Worm (Caenorhabditis elegans) whole organism, young adult: ENCODE measurements around the gene mdt-27.

Experiments
- B0019.2 ChIP-seq: fragments of 200-800 bp; sonication (Bioruptor generic); conservative IDR thresholded peaks from 2 replicates; pipeline ENCODE4 v1.3.6; 2022; ENCODE audit warnings: missing genetic modification reagents, missing genetic modification characterization, missing compliant biosample characterization
- B0336.3 ChIP-seq: fragments of 200-800 bp; sonication (Bioruptor generic); IDR thresholded peaks from 2 replicates; pipeline ENCODE4 v1.3.6; 2022; ENCODE audit warnings: missing genetic modification characterization, missing compliant biosample characterization
- D2030.7 ChIP-seq: fragments of 200-800 bp; sonication (Bioruptor generic); IDR thresholded peaks from 2 replicates; pipeline ENCODE4 v1.3.6; 2022; ENCODE audit warnings: missing genetic modification reagents, missing genetic modification characterization, missing compliant biosample characterization
- F37B4.10 ChIP-seq: fragments of 200-800 bp; sonication (Bioruptor generic); IDR thresholded peaks from 2 replicates; pipeline ENCODE4 v1.3.6; 2022; ENCODE audit warnings: missing genetic modification characterization, missing compliant biosample characterization
- F52B5.7 ChIP-seq: sonication (generic microtip); optimal IDR thresholded peaks from 2 replicates; lab custom pipeline; 2016; ENCODE audit warnings: mild to moderate bottlenecking, missing genetic modification characterization, missing compliant biosample characterization
- F55B11.4 ChIP-seq: sonication (generic microtip); optimal IDR thresholded peaks from 2 replicates; lab custom pipeline; 2016; ENCODE audit warnings: missing compliant biosample characterization, missing genetic modification characterization, borderline replicate concordance; ENCODE audit not compliant: insufficient read depth
- F57A8.1 ChIP-seq: fragments of 200-800 bp; sonication (Bioruptor generic); optimal IDR thresholded peaks from 2 replicates; lab custom pipeline; 2018; ENCODE audit warnings: mild to moderate bottlenecking, missing genetic modification characterization, moderate library complexity, missing compliant biosample characterization
- K11D2.4 ChIP-seq: fragments of 200-800 bp; sonication (Bioruptor generic); IDR thresholded peaks from 2 replicates; pipeline ENCODE4 v1.3.6; 2022; ENCODE audit warnings: missing genetic modification reagents, missing genetic modification characterization, missing compliant biosample characterization
- Y53G8AR.9 ChIP-seq: fragments of 200-800 bp; sonication (Bioruptor generic); conservative IDR thresholded peaks from 2 replicates; pipeline ENCODE4 v1.3.6; 2022; ENCODE audit warnings: missing genetic modification reagents, missing genetic modification characterization, missing compliant biosample characterization
- Y56A3A.18 ChIP-seq: fragments of 200-800 bp; sonication (Bioruptor generic); IDR thresholded peaks from 2 replicates; pipeline ENCODE4 v1.3.6; 2022; ENCODE audit warnings: missing genetic modification reagents, missing genetic modification characterization, missing compliant biosample characterization
- Y79H2A.3 ChIP-seq: fragments of 200-800 bp; sonication (Bioruptor generic); conservative IDR thresholded peaks from 2 replicates; pipeline ENCODE4 v1.3.6; 2022; ENCODE audit warnings: missing genetic modification reagents, missing genetic modification characterization, missing compliant biosample characterization
- aptf-3 ChIP-seq: fragments of 200-800 bp; sonication (Bioruptor generic); IDR thresholded peaks from 2 replicates; pipeline ENCODE4 v1.3.6; 2022; ENCODE audit warnings: missing genetic modification characterization, missing compliant biosample characterization
- cebp-1 ChIP-seq, 2 experiments: fragments of 200-800 bp in 1 of 2; sonication (Bioruptor generic) in 1 of 2; sonication (generic microtip) in 1 of 2; IDR thresholded peaks in 1 of 2; optimal IDR thresholded peaks in 1 of 2; 2 replicates each; pipeline versions ENCODE4 v1.3.6 to Lab custom; 2017 to 2022; ENCODE audit warnings: missing compliant biosample characterization in 2 of 2, missing genetic modification characterization in 2 of 2, mild to moderate bottlenecking in 1 of 2, missing genetic modification reagents in 1 of 2, moderate library complexity in 1 of 2
- ceh-58 ChIP-seq: fragments of 200-800 bp; sonication (Bioruptor generic); IDR thresholded peaks from 2 replicates; pipeline ENCODE4 v1.3.6; 2022; ENCODE audit warnings: missing genetic modification characterization, missing compliant biosample characterization
- ceh-91 ChIP-seq: fragments of 200-800 bp; sonication (Bioruptor generic); IDR thresholded peaks from 2 replicates; pipeline ENCODE4 v1.3.6; 2022; ENCODE audit warnings: missing genetic modification reagents, missing genetic modification characterization, missing compliant biosample characterization
- him-1 ChIP-seq: sonication (generic microtip); optimal IDR thresholded peaks from 2 replicates; lab custom pipeline; 2016; ENCODE audit warnings: missing genotype, missing genetic modification reagents, missing genetic modification characterization, missing compliant biosample characterization
- lag-1 ChIP-seq: fragments of 200-800 bp; sonication (Bioruptor generic); IDR thresholded peaks from 2 replicates; pipeline ENCODE4 v1.3.6; 2022; ENCODE audit warnings: missing genetic modification reagents, missing genetic modification characterization, missing compliant biosample characterization
- lin-54 ChIP-seq: fragments of 200-800 bp; sonication (Bioruptor generic); optimal IDR thresholded peaks from 2 replicates; lab custom pipeline; 2018; ENCODE audit warnings: mild to moderate bottlenecking, missing genetic modification characterization, missing compliant biosample characterization
- lsl-1 ChIP-seq: fragments of 200-800 bp; sonication (Bioruptor generic); optimal IDR thresholded peaks from 2 replicates; lab custom pipeline; 2018; ENCODE audit warnings: mild to moderate bottlenecking, missing genetic modification characterization, moderate library complexity, missing compliant biosample characterization
- lsy-27 ChIP-seq: sonication (generic microtip); optimal IDR thresholded peaks from 2 replicates; lab custom pipeline; 2017; ENCODE audit warnings: missing genetic modification characterization, mild to moderate bottlenecking, missing compliant biosample characterization, antibody characterized with exemption, missing genotype, borderline replicate concordance; ENCODE audit not compliant: insufficient read depth
- madf-3 ChIP-seq: fragments of 200-800 bp; sonication (Bioruptor generic); IDR thresholded peaks from 2 replicates; pipeline ENCODE4 v1.3.6; 2022; ENCODE audit warnings: missing genetic modification reagents, missing genetic modification characterization, missing compliant biosample characterization
- mcd-1 ChIP-seq: fragments of 200-800 bp; sonication (Bioruptor generic); IDR thresholded peaks from 2 replicates; pipeline ENCODE4 v1.3.6; 2022; ENCODE audit warnings: missing genetic modification reagents, missing genetic modification characterization, missing compliant biosample characterization
- nhr-120 ChIP-seq: fragments of 200-800 bp; sonication (Bioruptor generic); IDR thresholded peaks from 2 replicates; pipeline ENCODE4 v1.3.6; 2022; ENCODE audit warnings: missing genetic modification characterization, missing compliant biosample characterization
- nhr-179 ChIP-seq: sonication (generic microtip); optimal IDR thresholded peaks from 2 replicates; lab custom pipeline; 2016; ENCODE audit warnings: mild to moderate bottlenecking, missing genetic modification characterization, missing compliant biosample characterization
- nhr-27 ChIP-seq: fragments of 200-800 bp; sonication (Bioruptor generic); optimal IDR thresholded peaks from 2 replicates; lab custom pipeline; 2018; ENCODE audit warnings: mild to moderate bottlenecking, missing genetic modification characterization, moderate library complexity, missing compliant biosample characterization
- nhr-80 ChIP-seq: sonication (generic microtip); optimal IDR thresholded peaks from 2 replicates; lab custom pipeline; 2016; ENCODE audit warnings: missing genetic modification characterization, missing compliant biosample characterization
- pha-4 ChIP-seq: fragments of 150-350 bp; sonication (generic microtip); optimal IDR thresholded peaks from 2 replicates; lab custom pipeline; 2014; ENCODE audit warnings: missing biosample characterization, missing genetic modification reagents, missing genetic modification characterization
- sptf-2 ChIP-seq: fragments of 200-800 bp; sonication (Bioruptor generic); optimal IDR thresholded peaks from 2 replicates; lab custom pipeline; 2018; ENCODE audit warnings: mild to moderate bottlenecking, missing genetic modification characterization, missing compliant biosample characterization
- tlf-1 ChIP-seq: fragments of 200-800 bp; sonication (Bioruptor generic); optimal IDR thresholded peaks from 2 replicates; lab custom pipeline; 2018; ENCODE audit warnings: mild to moderate bottlenecking, missing genetic modification characterization, missing compliant biosample characterization
- unc-62 ChIP-seq: fragments of 150-350 bp; optimal IDR thresholded peaks from 2 replicates; lab custom pipeline; 2014; ENCODE audit warnings: missing biosample characterization, missing genetic modification reagents, missing genetic modification characterization
- ztf-22 ChIP-seq: fragments of 200-800 bp; sonication (Bioruptor generic); optimal IDR thresholded peaks from 2 replicates; lab custom pipeline; 2018; ENCODE audit warnings: mild to moderate bottlenecking, missing genetic modification characterization, moderate library complexity, missing compliant biosample characterization
- ztf-25 ChIP-seq: fragments of 200-800 bp; sonication (Bioruptor generic); IDR thresholded peaks from 2 replicates; pipeline ENCODE4 v1.3.6; 2022; ENCODE audit warnings: missing genetic modification reagents, missing genetic modification characterization, missing compliant biosample characterization

mdt-27 gene

ce11 chrV:9257467-9257866 lies 44.0 kb upstream of the mdt-27 start, which contains the start of gene F07C3.16:
F07C3.16 (minus strand) TSS chrV:9257567.
- no peak for TF ChIP-seq tlf-1 (GFP tag; lab: Kevin White, UChicago)
- TF ChIP-seq lin-54 (GFP tag; lab: Kevin White, UChicago), result no peak
- TF ChIP-seq mcd-1 (GFP tag; lab: Robert Waterston, UW), result no peak

ce11 chrV:9255480-9255879 lies 42.0 kb upstream of the mdt-27 start:
- TF ChIP-seq lsy-27 (tag; lab: Kevin White, UChicago), result no peak
- TF ChIP-seq pha-4, result peak; percentile 62
- no peak for TF ChIP-seq F52B5.7 (tag; lab: Kevin White, UChicago)
- peak; percentile 96 for TF ChIP-seq nhr-80 (tag; lab: Kevin White, UChicago)
- TF ChIP-seq aptf-3 (GFP tag; lab: Robert Waterston, UW), result no peak
- peak; percentile 50 for TF ChIP-seq unc-62 (GFP tag; lab: Kevin White, UChicago)

ce11 chrV:9254012-9254696 lies 40.7 kb upstream of the mdt-27 start, which contains the start of gene F07C3.9:
F07C3.9 (minus strand) TSS chrV:9254646.
- TF ChIP-seq nhr-80 (tag; lab: Kevin White, UChicago) (peak; percentile 79), tlf-1 (GFP tag; lab: Kevin White, UChicago) (no peak)

ce11 chrV:9249932-9250331 lies 36.5 kb upstream of the mdt-27 start, which contains the start of gene ptd-2:
ptd-2 (plus strand) TSS chrV:9250232.
- TF ChIP-seq nhr-179, result no peak
- no peak for TF ChIP-seq lag-1 (GFP tag; lab: Robert Waterston, UW)
- TF ChIP-seq Y53G8AR.9 (GFP tag; lab: Robert Waterston, UW), result no peak
- no peak for TF ChIP-seq nhr-27 (tag; lab: Kevin White, UChicago)
- TF ChIP-seq him-1 (tag; lab: Kevin White, UChicago), result no peak
- TF ChIP-seq lsl-1 (GFP tag; lab: Kevin White, UChicago), result no peak
- TF ChIP-seq ztf-22 (GFP tag; lab: Kevin White, UChicago), result no peak
- TF ChIP-seq madf-3 (GFP tag; lab: Robert Waterston, UW), result no peak
- no peak for TF ChIP-seq ceh-91 (GFP tag; lab: Robert Waterston, UW)
- TF ChIP-seq cebp-1 (GFP tag; IDR thresholded peaks at IDR 0.05; lab: Robert Waterston, UW), result no peak
- TF ChIP-seq cebp-1 (tag; optimal IDR thresholded peaks at IDR 0.05; lab: Kevin White, UChicago), result no peak
- no peak for TF ChIP-seq B0019.2
- TF ChIP-seq ceh-58 (GFP tag; lab: Robert Waterston, UW), result no peak
- no peak for TF ChIP-seq lin-54 (GFP tag; lab: Kevin White, UChicago)
- no peak for TF ChIP-seq nhr-120 (GFP tag; lab: Robert Waterston, UW)
- no peak for TF ChIP-seq B0336.3 (GFP tag; lab: Robert Waterston, UW)
- TF ChIP-seq F57A8.1 (GFP tag; lab: Kevin White, UChicago), result no peak
- TF ChIP-seq Y79H2A.3 (GFP tag; lab: Robert Waterston, UW), result no peak
- TF ChIP-seq ztf-25 (GFP tag; lab: Robert Waterston, UW), result no peak
- no peak for TF ChIP-seq F55B11.4 (tag; lab: Kevin White, UChicago)
- no peak for TF ChIP-seq F37B4.10 (GFP tag; lab: Robert Waterston, UW)

- no peak for TF ChIP-seq K11D2.4 (GFP tag; lab: Robert Waterston, UW)
- no peak for TF ChIP-seq Y56A3A.18 (GFP tag; lab: Robert Waterston, UW)
- TF ChIP-seq sptf-2 (GFP tag; lab: Kevin White, UChicago), result no peak
- no peak for TF ChIP-seq D2030.7 (GFP tag; lab: Robert Waterston, UW)
Measured at ce11 chrV:9249206-9249605, 35.8 kb upstream of the mdt-27 start, which contains the start of gene str-94. str-94 (minus strand) TSS chrV:9249306.
